Worm (Caenorhabditis elegans): ENCODE data around the gene pnk-4.

pnk-4 gene

DNA sequence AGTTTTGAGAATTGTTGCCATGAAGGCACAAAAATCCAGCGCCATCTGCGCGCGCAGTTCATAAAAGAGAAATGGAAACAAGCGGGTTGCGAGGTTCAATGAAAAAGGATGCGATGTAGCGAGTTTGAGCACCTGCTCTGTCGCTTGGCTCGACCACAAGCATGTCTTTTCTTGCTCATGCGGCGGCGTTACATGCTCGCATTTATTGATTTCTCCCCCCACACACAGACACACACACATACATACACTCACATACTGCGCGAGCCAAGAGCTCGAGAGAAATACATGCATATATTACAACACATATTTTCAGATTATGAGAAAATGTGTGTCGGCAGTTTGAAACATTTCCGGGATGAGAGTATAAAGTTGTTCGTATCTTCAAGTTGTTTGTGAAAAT lies 34.1 kb downstream of the pnk-4 start:
- TF ChIP-seq ceh-40 (GFP tag; IDR thresholded peaks at IDR 0.05) (no peak), hrde-1 (tag; optimal IDR thresholded peaks at IDR 0.05; ENCODE audit: borderline replicate concordance) (no peak), hmg-1.2 (GFP tag; IDR thresholded peaks at IDR 0.05) (0 out of 2 replicates have a peak, but pooled peaks have one; percentile 3), cebp-1 (GFP tag; IDR thresholded peaks at IDR 0.05) (no peak), cebp-1 (tag; optimal IDR thresholded peaks at IDR 0.05) (peak; percentile 6), F57A8.1 (GFP tag; optimal IDR thresholded peaks at IDR 0.05) (no peak), aptf-2 (GFP tag; conservative IDR thresholded peaks at IDR 0.05) (no peak), tbx-9 (tag; optimal IDR thresholded peaks at IDR 0.05; ENCODE audit: borderline replicate concordance) (no peak), ztf-18 (tag; optimal IDR thresholded peaks at IDR 0.05) (no peak), dpff-1 (tag; optimal IDR thresholded peaks at IDR 0.05) (no peak), nfya-1 (tag; optimal IDR thresholded peaks at IDR 0.05; ENCODE audit: borderline replicate concordance, insufficient read depth) (no peak), B0019.2 (GFP tag; conservative IDR thresholded peaks at IDR 0.05) (no peak), rcor-1 (GFP tag; IDR thresholded peaks at IDR 0.05) (no peak)

DNA sequence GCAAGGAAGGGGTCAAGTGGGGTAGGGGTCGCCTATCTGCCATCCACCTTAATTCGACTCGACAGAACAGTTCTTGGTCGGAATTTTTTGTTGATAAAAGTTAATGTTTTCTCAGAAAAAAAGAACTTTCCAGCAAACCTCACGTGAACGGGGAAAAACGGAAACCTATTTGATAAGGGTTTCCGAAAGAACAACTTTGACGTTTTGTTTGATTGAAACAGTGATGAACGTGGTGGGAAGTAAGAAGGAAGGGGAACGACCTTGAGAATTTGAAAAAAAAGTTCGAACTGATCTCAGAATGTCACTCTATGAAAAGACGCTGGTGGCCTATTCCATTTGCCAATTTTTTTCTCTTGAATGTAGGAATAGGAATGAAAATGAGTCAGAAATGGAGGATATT lies 34.7 kb downstream of the pnk-4 start:
- TF ChIP-seq rpc-1 (optimal IDR thresholded peaks at IDR 0.05) (no peak), rpc-1 (tag; optimal IDR thresholded peaks at IDR 0.05) (no peak), K11D2.4 (GFP tag; IDR thresholded peaks at IDR 0.05) (no peak), lin-26 (GFP tag; IDR thresholded peaks at IDR 0.05) (no peak), mel-28 (tag; optimal IDR thresholded peaks at IDR 0.05; ENCODE audit: borderline replicate concordance) (no peak), ceh-27 (GFP tag; optimal IDR thresholded peaks at IDR 0.05) (no peak), rcor-1 (GFP tag; IDR thresholded peaks at IDR 0.05) (no peak), xnd-1 (tag; optimal IDR thresholded peaks at IDR 0.05) (no peak), somi-1 (GFP tag; optimal IDR thresholded peaks at IDR 0.05) (no peak), tlf-1 (GFP tag; optimal IDR thresholded peaks at IDR 0.05) (no peak), hlh-26 (GFP tag; conservative IDR thresholded peaks at IDR 0.05) (no peak), tbp1 (GFP tag; optimal IDR thresholded peaks at IDR 0.05) (peak; percentile 17), ceh-100 (GFP tag; IDR thresholded peaks at IDR 0.05) (no peak), lin-40 (tag; optimal IDR thresholded peaks at IDR 0.05) (peak; percentile 43), efl-1 (GFP tag; optimal IDR thresholded peaks at IDR 0.05) (no peak), Y79H2A.3 (GFP tag; conservative IDR thresholded peaks at IDR 0.05) (no peak), ekl-4 (GFP tag; IDR thresholded peaks at IDR 0.05) (no peak), dox-1 (GFP tag; IDR thresholded peaks at IDR 0.05) (peak; percentile 29; the same call in 1 of the 2 replicates), lin-54 (GFP tag; optimal IDR thresholded peaks at IDR 0.05) (no peak), mcd-1 (GFP tag; IDR thresholded peaks at IDR 0.05) (no peak), T07F8.4 (tag; optimal IDR thresholded peaks at IDR 0.05) (no peak), nhr-80 (tag; optimal IDR thresholded peaks at IDR 0.05) (peak; percentile 83), D2030.7 (GFP tag; IDR thresholded peaks at IDR 0.05) (no peak), attf-3 (GFP tag; conservative IDR thresholded peaks at IDR 0.05) (no peak), hsf-1 (GFP tag; IDR thresholded peaks at IDR 0.05) (no peak), ztf-26 (tag; optimal IDR thresholded peaks at IDR 0.05) (peak; percentile 52)

DNA sequence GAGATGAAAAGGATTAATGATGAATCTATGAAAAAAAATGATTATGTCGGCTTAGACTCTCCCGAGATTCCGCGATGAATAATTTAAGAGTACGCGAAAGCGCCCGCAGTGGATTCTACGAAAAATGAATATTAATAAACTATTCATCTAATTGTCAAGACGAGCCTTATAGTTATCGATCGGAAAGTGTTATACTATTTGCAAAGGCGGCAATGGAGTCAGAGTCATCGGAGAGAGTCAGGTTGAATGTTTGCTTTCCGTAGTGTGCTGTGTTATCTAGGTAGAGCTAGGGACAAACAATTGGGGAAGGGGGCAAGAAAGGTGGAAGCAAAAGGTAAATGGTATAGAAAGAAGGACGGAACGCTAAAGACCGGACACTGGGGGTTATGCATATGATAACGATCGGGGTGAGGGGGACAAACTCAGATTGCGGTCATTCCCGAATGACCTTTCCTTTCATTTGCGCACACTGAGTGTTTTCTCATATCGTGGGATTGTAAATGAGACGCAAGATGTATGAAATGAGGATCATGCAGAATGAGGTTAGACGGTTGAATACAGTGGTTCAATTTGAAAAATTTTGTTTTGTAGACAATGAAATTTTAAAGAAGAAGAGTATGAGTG lies 35.3 kb downstream of the pnk-4 start:
- TF ChIP-seq hrde-1 (tag; optimal IDR thresholded peaks at IDR 0.05; ENCODE audit: borderline replicate concordance): no peak
- TF ChIP-seq attf-6 (GFP tag; IDR thresholded peaks at IDR 0.05): 0 out of 2 replicates have a peak, but pooled peaks have one; percentile 9
- 0 out of 2 replicates have a peak, but pooled peaks have one; percentile 46 for TF ChIP-seq ekl-4 (GFP tag; IDR thresholded peaks at IDR 0.05)
